Worm (Caenorhabditis elegans): ENCODE results near the gene F54C9.3.

Gene F54C9.3

DNA sequence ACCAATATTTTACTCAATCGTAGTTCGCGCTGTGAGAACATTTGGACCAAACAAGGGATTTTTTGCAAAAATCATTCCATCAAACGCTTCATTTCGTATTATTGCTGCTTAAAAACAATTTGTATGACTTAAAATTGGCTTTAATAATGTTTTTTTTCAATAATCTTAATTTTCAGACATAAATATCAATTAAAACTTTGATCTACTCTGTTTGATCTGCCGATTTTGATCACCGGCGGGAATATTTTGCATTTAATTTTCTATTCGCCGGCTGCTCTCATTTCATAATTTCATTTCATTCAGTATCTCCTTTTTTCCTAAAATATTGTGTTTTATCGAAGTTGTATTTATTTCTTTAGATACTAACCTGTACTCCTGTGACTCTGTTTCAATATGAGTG lies 8.5 kb upstream of the F54C9.3 start, which contains the start of gene puf-5:
Gene puf-5 (plus strand): TSS at position 358 of the 400 bp plus-strand sequence.
- no peak for TF ChIP-seq ztf-4 (tag; optimal IDR thresholded peaks at IDR 0.05)
- no peak for TF ChIP-seq nhr-12 (tag; optimal IDR thresholded peaks at IDR 0.05)
- no peak for TF ChIP-seq aly-2 (tag; optimal IDR thresholded peaks at IDR 0.05)
- no peak for TF ChIP-seq nhr-76 (tag; optimal IDR thresholded peaks at IDR 0.05)
- TF ChIP-seq snpc-4 (tag; optimal IDR thresholded peaks at IDR 0.05), result no peak
- no peak for TF ChIP-seq nhr-25 (tag; optimal IDR thresholded peaks at IDR 0.05)
- TF ChIP-seq tbx-2 (tag; optimal IDR thresholded peaks at IDR 0.05), result no peak
- TF ChIP-seq fos-1 (tag; optimal IDR thresholded peaks at IDR 0.05), result no peak
- no peak for TF ChIP-seq hmg-11 (tag; optimal IDR thresholded peaks at IDR 0.05)
- TF ChIP-seq ama-1 (optimal IDR thresholded peaks at IDR 0.05), result no peak
- no peak for TF ChIP-seq sea-2 (GFP tag; optimal IDR thresholded peaks at IDR 0.05)
- no peak for TF ChIP-seq nhr-23 (tag; optimal IDR thresholded peaks at IDR 0.05)
- no peak for TF ChIP-seq eor-1 (tag; optimal IDR thresholded peaks at IDR 0.05)
- TF ChIP-seq daf-12 (tag; optimal IDR thresholded peaks at IDR 0.05), result no peak
- no peak for TF ChIP-seq R02D3.7 (tag; optimal IDR thresholded peaks at IDR 0.05)
- no peak for TF ChIP-seq unc-39 (tag; optimal IDR thresholded peaks at IDR 0.05)
- TF ChIP-seq pqm-1 (tag; optimal IDR thresholded peaks at IDR 0.05), result no peak

DNA sequence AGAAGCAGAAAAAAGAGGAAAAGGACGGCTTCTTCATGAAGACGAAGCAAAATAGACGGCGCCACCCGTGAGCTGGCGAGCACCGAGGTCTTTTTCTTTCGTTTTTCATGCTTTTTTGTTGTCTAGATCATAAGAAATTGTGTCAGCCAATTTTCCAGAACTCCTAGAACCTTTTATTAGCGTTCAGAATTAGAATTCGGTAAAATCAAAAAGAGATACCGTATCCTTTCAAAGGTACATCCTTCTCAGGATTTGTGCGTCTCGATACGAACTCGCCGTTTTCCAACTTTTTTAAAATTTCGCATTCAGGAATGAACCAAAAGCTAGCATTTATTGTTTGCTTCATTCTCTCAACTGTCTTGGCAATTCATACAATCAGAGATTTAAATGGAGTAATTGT lies 6.4 kb upstream of the F54C9.3 start, which contains the start of gene F54C9.7:
Gene F54C9.7 (plus strand): TSS at position 301 of the 400 bp plus-strand sequence.
- TF ChIP-seq mdl-1 (tag; optimal IDR thresholded peaks at IDR 0.05), result no peak
- TF ChIP-seq pqm-1 (tag; optimal IDR thresholded peaks at IDR 0.05), result no peak
- TF ChIP-seq nhr-11 (tag; optimal IDR thresholded peaks at IDR 0.05), result no peak
- no peak for TF ChIP-seq nhr-77 (tag; optimal IDR thresholded peaks at IDR 0.05)
- no peak for TF ChIP-seq ztf-11 (tag; optimal IDR thresholded peaks at IDR 0.05)
- no peak for TF ChIP-seq fkh-10 (GFP tag; optimal IDR thresholded peaks at IDR 0.05)
- no peak for TF ChIP-seq pha-4 (tag; optimal IDR thresholded peaks at IDR 0.05)
- TF ChIP-seq jun-1 (tag; optimal IDR thresholded peaks at IDR 0.05), result no peak
- TF ChIP-seq elt-3 (tag; optimal IDR thresholded peaks at IDR 0.05), result no peak
- no peak for TF ChIP-seq egl-27 (tag; optimal IDR thresholded peaks at IDR 0.05)

DNA sequence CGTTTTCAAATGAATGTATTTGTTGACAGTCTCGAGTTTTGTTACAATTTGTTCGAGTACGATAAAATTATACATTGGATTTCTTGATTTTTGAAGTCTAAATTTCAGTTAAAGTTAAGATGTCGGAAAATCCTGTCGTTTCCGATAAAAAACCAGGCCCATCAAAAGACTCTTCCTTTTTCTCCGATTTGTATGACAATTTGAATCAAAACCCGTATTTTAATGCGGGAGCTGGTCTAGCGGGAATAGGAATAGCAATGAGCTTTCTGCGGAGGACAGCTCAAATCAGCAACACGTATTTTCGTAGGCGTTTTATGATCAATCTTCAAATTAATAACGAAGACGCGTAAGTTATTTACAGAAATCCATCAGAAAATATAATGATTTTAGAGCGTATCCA lies 4.3 kb upstream of the F54C9.3 start, which contains the start of gene bcs-1:
Gene bcs-1 (plus strand): TSS at position 109 of the 400 bp plus-strand sequence.
- TF ChIP-seq zag-1 (tag; optimal IDR thresholded peaks at IDR 0.05), result no peak
- TF ChIP-seq snpc-4 (tag; optimal IDR thresholded peaks at IDR 0.05), result no peak

DNA sequence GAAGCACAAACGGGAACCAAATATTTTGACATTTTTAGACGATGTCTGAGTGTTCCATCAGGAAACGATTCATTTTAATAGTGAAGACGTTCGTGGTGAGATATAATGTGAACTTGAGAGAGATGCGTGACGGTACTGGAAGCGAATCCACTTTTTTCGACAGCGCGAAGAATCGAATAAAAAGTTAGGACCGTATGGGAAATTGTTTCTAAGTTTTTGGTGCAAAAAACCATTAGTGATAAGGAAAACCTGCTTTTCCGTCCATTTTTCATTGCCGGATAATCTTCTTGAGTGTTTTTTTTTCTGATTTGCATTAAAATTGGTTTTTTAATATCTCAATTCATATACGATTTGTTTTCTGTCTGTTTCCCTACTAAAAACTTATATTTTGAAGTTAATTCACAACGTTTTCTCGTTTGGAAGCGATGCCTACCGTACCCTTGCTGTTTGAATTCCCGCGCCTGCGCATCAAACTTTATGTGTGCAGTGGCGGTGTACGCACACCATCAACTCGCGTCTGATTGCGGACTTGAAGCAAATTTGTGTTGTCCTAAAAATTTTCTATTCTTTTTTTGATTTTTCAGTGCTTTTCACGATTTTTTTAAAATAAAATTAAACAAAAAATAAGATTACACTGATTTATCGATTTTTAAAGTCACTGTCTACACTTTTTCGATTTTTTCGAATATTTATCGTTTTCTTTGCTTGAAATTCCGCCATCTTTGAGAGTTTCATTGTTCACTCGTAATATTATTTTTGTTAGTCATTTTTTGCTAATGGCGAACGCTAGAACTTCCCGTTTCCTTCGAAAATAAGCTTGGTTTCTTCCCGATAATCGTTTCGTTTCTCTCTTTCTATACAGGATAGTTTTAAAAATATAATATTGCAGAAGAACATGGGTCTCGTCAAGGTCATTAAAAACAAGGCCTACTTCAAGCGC lies 2.7 kb upstream of the F54C9.3 start, which contains the start of the genes col-38 and rpl-5:
Gene col-38 (minus strand): TSS at position 51 of the 940 bp plus-strand sequence.
Gene rpl-5 (plus strand): TSS at position 890 of the 940 bp plus-strand sequence.
- TF ChIP-seq zag-1 (tag; optimal IDR thresholded peaks at IDR 0.05) (no peak), nhr-67 (tag; optimal IDR thresholded peaks at IDR 0.05) (no peak), pqm-1 (tag; optimal IDR thresholded peaks at IDR 0.05) (peak; percentile 51), elt-3 (tag; optimal IDR thresholded peaks at IDR 0.05) (no peak), ama-1 (optimal IDR thresholded peaks at IDR 0.05) (peak; percentile 7), nhr-11 (tag; optimal IDR thresholded peaks at IDR 0.05) (peak; percentile 73), mdl-1 (tag; optimal IDR thresholded peaks at IDR 0.05) (no peak), pha-4 (tag; optimal IDR thresholded peaks at IDR 0.05) (peak; percentile 99), sea-2 (GFP tag; optimal IDR thresholded peaks at IDR 0.05) (no peak), skn-1 (tag; optimal IDR thresholded peaks at IDR 0.05) (peak; percentile 78), nhr-23 (tag; optimal IDR thresholded peaks at IDR 0.05) (peak; percentile 96), egl-27 (tag; optimal IDR thresholded peaks at IDR 0.05) (no peak), nhr-77 (tag; optimal IDR thresholded peaks at IDR 0.05) (no peak), ztf-11 (tag; optimal IDR thresholded peaks at IDR 0.05) (no peak), ceh-28 (tag; optimal IDR thresholded peaks at IDR 0.05) (peak; percentile 64), nhr-43 (tag; optimal IDR thresholded peaks at IDR 0.05; ENCODE audit: poor library complexity, severe bottlenecking) (peak; percentile 66), snpc-4 (tag; optimal IDR thresholded peaks at IDR 0.05) (peak; percentile 78), nfya-1 (tag; optimal IDR thresholded peaks at IDR 0.05; ENCODE audit: insufficient read depth) (peak; percentile 97), jun-1 (tag; optimal IDR thresholded peaks at IDR 0.05) (peak; percentile 66), nhr-25 (tag; optimal IDR thresholded peaks at IDR 0.05) (peak; percentile 94), ZK546.5 (tag; optimal IDR thresholded peaks at IDR 0.05) (peak; percentile 84), mml-1 (tag; optimal IDR thresholded peaks at IDR 0.05) (no peak), nhr-237 (tag; optimal IDR thresholded peaks at IDR 0.05) (no peak), elt-1 (tag; optimal IDR thresholded peaks at IDR 0.05) (peak; percentile 23), lin-39 (tag; optimal IDR thresholded peaks at IDR 0.05) (peak; percentile 93), lsy-12 (tag; optimal IDR thresholded peaks at IDR 0.05) (peak; percentile 77), unc-62 (GFP tag; optimal IDR thresholded peaks at IDR 0.05) (peak; percentile 28), nhr-12 (tag; optimal IDR thresholded peaks at IDR 0.05) (no peak), lin-15B (tag; optimal IDR thresholded peaks at IDR 0.05) (peak; percentile 97), ztf-4 (tag; optimal IDR thresholded peaks at IDR 0.05) (peak; percentile 2), tbx-2 (tag; optimal IDR thresholded peaks at IDR 0.05) (peak; percentile 38), fkh-10 (GFP tag; optimal IDR thresholded peaks at IDR 0.05) (peak; percentile 83), egl-5 (tag; optimal IDR thresholded peaks at IDR 0.05) (peak; percentile 87), R02D3.7 (tag; optimal IDR thresholded peaks at IDR 0.05) (peak; percentile 73), hmg-11 (tag; optimal IDR thresholded peaks at IDR 0.05) (peak; percentile 63), fos-1 (tag; optimal IDR thresholded peaks at IDR 0.05) (no peak), fkh-2 (tag; optimal IDR thresholded peaks at IDR 0.05) (no peak)
